Fruit fly (Drosophila melanogaster) whole organism, embryonic: ENCODE results near the gene CG9150.

Experiments
- Blimp-1 ChIP-seq: fragments of 200-800 bp; sonication (Bioruptor generic); optimal IDR thresholded peaks from 3 replicates; lab custom pipeline; 2018; ENCODE audit warnings: missing biosample characterization, missing genetic modification characterization, mild to moderate bottlenecking, moderate library complexity, missing genetic modification reagents
- CG10431 ChIP-seq: fragments of 200-800 bp; sonication (Bioruptor generic); optimal IDR thresholded peaks from 3 replicates; lab custom pipeline; 2018; ENCODE audit warnings: missing biosample characterization, mild to moderate bottlenecking, missing genetic modification characterization
- CG10979 ChIP-seq: fragments of 200-800 bp; sonication (Bioruptor generic); optimal IDR thresholded peaks from 2 replicates; lab custom pipeline; 2018; ENCODE audit warnings: missing biosample characterization, mild to moderate bottlenecking, missing genetic modification characterization, moderate library complexity
- CG11247 ChIP-seq: fragments of 200-800 bp; sonication (Bioruptor generic); IDR thresholded peaks from 2 replicates; pipeline ENCODE4 v1.3.6; 2022; ENCODE audit warnings: missing biosample characterization, missing genetic modification characterization
- CG11695 ChIP-seq: fragments of 200-800 bp; sonication (Bioruptor generic); IDR thresholded peaks from 3 replicates; pipeline ENCODE4 v1.3.6; 2022; ENCODE audit warnings: missing biosample characterization, missing genetic modification characterization
- CG12104 ChIP-seq: fragments of 200-800 bp; sonication (Bioruptor generic); optimal IDR thresholded peaks from 3 replicates; lab custom pipeline; 2016; ENCODE audit warnings: missing biosample characterization, missing genetic modification characterization
- CG12391 ChIP-seq: fragments of 200-800 bp; sonication (Bioruptor generic); optimal IDR thresholded peaks from 3 replicates; lab custom pipeline; 2018; ENCODE audit warnings: missing biosample characterization, mild to moderate bottlenecking, missing genetic modification characterization, moderate library complexity
- CG15479 ChIP-seq: fragments of 200-800 bp; sonication (Bioruptor generic); optimal IDR thresholded peaks from 3 replicates; lab custom pipeline; 2019; ENCODE audit warnings: missing biosample characterization, mild to moderate bottlenecking, missing genetic modification characterization, moderate library complexity
- CG16815 ChIP-seq: fragments of 200-800 bp; sonication (Bioruptor generic); optimal IDR thresholded peaks from 3 replicates; lab custom pipeline; 2017; ENCODE audit warnings: missing biosample characterization, mild to moderate bottlenecking, missing genetic modification characterization
- CG17912 ChIP-seq: fragments of 200-800 bp; sonication (Bioruptor generic); optimal IDR thresholded peaks from 2 replicates; lab custom pipeline; 2018; ENCODE audit warnings: missing biosample characterization, mild to moderate bottlenecking, missing genetic modification characterization
- CG3065 ChIP-seq: fragments of 200-800 bp; sonication (Bioruptor generic); optimal IDR thresholded peaks from 2 replicates; lab custom pipeline; 2016; ENCODE audit warnings: missing biosample characterization, missing genetic modification characterization
- CG31441 ChIP-seq: fragments of 200-800 bp; sonication (Bioruptor generic); IDR thresholded peaks from 2 replicates; pipeline ENCODE4 v1.3.6; 2022; ENCODE audit warnings: missing biosample characterization, missing genetic modification characterization
- CG42726 ChIP-seq: fragments of 200-800 bp; sonication (Bioruptor generic); IDR thresholded peaks from 2 replicates; pipeline ENCODE4 v1.3.6; 2022; ENCODE audit warnings: missing biosample characterization, missing genetic modification characterization; ENCODE audit not compliant: partially characterized antibody
- CG4282 ChIP-seq: fragments of 200-800 bp; sonication (Bioruptor generic); optimal IDR thresholded peaks from 2 replicates; lab custom pipeline; 2016; ENCODE audit warnings: missing biosample characterization, missing genetic modification characterization
- CG4730 ChIP-seq: fragments of 200-800 bp; sonication (Bioruptor generic); IDR thresholded peaks from 2 replicates; pipeline ENCODE4 v1.3.6; 2022; ENCODE audit warnings: missing biosample characterization, missing genetic modification characterization
- CG7839 ChIP-seq: fragments of 200-800 bp; sonication (Bioruptor generic); optimal IDR thresholded peaks from 3 replicates; lab custom pipeline; 2018; ENCODE audit warnings: missing biosample characterization, mild to moderate bottlenecking, missing genetic modification characterization, moderate library complexity
- CG8281 ChIP-seq: fragments of 200-800 bp; sonication (Bioruptor generic); optimal IDR thresholded peaks from 2 replicates; lab custom pipeline; 2018; ENCODE audit warnings: missing biosample characterization, mild to moderate bottlenecking, missing genetic modification characterization, moderate library complexity
- CG8388 ChIP-seq: fragments of 200-800 bp; sonication (Bioruptor generic); optimal IDR thresholded peaks from 2 replicates; lab custom pipeline; 2019; ENCODE audit warnings: missing biosample characterization, mild to moderate bottlenecking, missing genetic modification characterization, moderate library complexity
- CG9437 ChIP-seq: fragments of 200-800 bp; sonication (Bioruptor generic); optimal IDR thresholded peaks from 2 replicates; lab custom pipeline; 2018; ENCODE audit warnings: missing biosample characterization, mild to moderate bottlenecking, missing genetic modification characterization
- CkIIα-i1 ChIP-seq: fragments of 200-800 bp; sonication (Bioruptor generic); IDR thresholded peaks from 2 replicates; pipeline ENCODE4 v1.3.6; 2022; ENCODE audit warnings: missing biosample characterization, missing genetic modification characterization
- Dbx ChIP-seq: fragments of 200-800 bp; sonication (Bioruptor generic); IDR thresholded peaks from 3 replicates; pipeline ENCODE4 v1.3.6; 2022; ENCODE audit warnings: missing biosample characterization, missing genetic modification characterization
- Deaf1 ChIP-seq: fragments of 200-800 bp; optimal IDR thresholded peaks from 3 replicates; lab custom pipeline; 2019; ENCODE audit warnings: missing biosample characterization, mild to moderate bottlenecking, missing genetic modification characterization, moderate library complexity
- Dll ChIP-seq: fragments of 200-800 bp; sonication (Bioruptor generic); IDR thresholded peaks from 4 replicates; pipeline ENCODE4 v1.3.6; 2022; ENCODE audit warnings: missing biosample characterization, missing genetic modification characterization; ENCODE audit not compliant: partially characterized antibody
- Dp ChIP-seq: fragments of 200-800 bp; sonication (Bioruptor generic); optimal IDR thresholded peaks from 2 replicates; lab custom pipeline; 2018; ENCODE audit warnings: missing biosample characterization, mild to moderate bottlenecking, missing genetic modification characterization, moderate library complexity
- Hr3 ChIP-seq: fragments of 200-800 bp; sonication (Bioruptor generic); optimal IDR thresholded peaks from 3 replicates; lab custom pipeline; 2016; ENCODE audit warnings: missing biosample characterization, missing genetic modification characterization
- NC2α ChIP-seq: fragments of 200-800 bp; sonication (Bioruptor generic); optimal IDR thresholded peaks from 2 replicates; lab custom pipeline; 2016; ENCODE audit warnings: missing biosample characterization, missing genetic modification characterization
- Pdp1 ChIP-seq, 2 experiments: fragments of 200-800 bp; sonication (Bioruptor generic); optimal IDR thresholded peaks; 3 replicates each; lab custom pipeline; 2016; ENCODE audit warnings: missing biosample characterization in 2 of 2, missing genetic modification characterization in 2 of 2, mild to moderate bottlenecking in 1 of 2, moderate library complexity in 1 of 2
- Side ChIP-seq: fragments of 200-800 bp; sonication (Bioruptor generic); optimal IDR thresholded peaks from 2 replicates; lab custom pipeline; 2016; ENCODE audit warnings: missing biosample characterization, missing genetic modification characterization
- Sry-δ ChIP-seq: fragments of 200-800 bp; sonication (Bioruptor generic); optimal IDR thresholded peaks from 2 replicates; lab custom pipeline; 2016; ENCODE audit warnings: missing biosample characterization, missing genetic modification characterization
- Xbp1 ChIP-seq: fragments of 200-800 bp; sonication (Bioruptor generic); optimal IDR thresholded peaks from 3 replicates; lab custom pipeline; 2016; ENCODE audit warnings: missing biosample characterization, mild to moderate bottlenecking, missing genetic modification characterization
- ac ChIP-seq: fragments of 200-800 bp; sonication (Bioruptor generic); optimal IDR thresholded peaks from 3 replicates; lab custom pipeline; 2017; ENCODE audit warnings: missing biosample characterization, mild to moderate bottlenecking, missing genetic modification characterization
- al ChIP-seq: fragments of 200-800 bp; sonication (Bioruptor generic); IDR thresholded peaks from 2 replicates; pipeline ENCODE4 v1.3.6; 2022; ENCODE audit warnings: missing biosample characterization, missing genetic modification characterization
- amos ChIP-seq: fragments of 200-800 bp; sonication (Bioruptor generic); IDR thresholded peaks from 2 replicates; pipeline ENCODE4 v1.3.6; 2022; ENCODE audit warnings: missing biosample characterization, missing genetic modification characterization; ENCODE audit not compliant: partially characterized antibody
- ap ChIP-seq: fragments of 200-800 bp; sonication (Bioruptor generic); IDR thresholded peaks from 2 replicates; pipeline ENCODE4 v1.3.6; 2022; ENCODE audit warnings: missing biosample characterization, missing genetic modification characterization
- bcd ChIP-seq: fragments of 200-800 bp; sonication (Bioruptor generic); optimal IDR thresholded peaks from 2 replicates; lab custom pipeline; 2017; ENCODE audit warnings: missing biosample characterization, mild to moderate bottlenecking, missing genetic modification characterization
- bigmax ChIP-seq: fragments of 200-800 bp; sonication (Bioruptor generic); optimal IDR thresholded peaks from 2 replicates; lab custom pipeline; 2018; ENCODE audit warnings: missing biosample characterization, mild to moderate bottlenecking, missing genetic modification characterization
- bsh ChIP-seq, 2 experiments: fragments of 200-800 bp; sonication (Bioruptor generic); optimal IDR thresholded peaks; 2 replicates each; lab custom pipeline; 2017 to 2018; ENCODE audit warnings: mild to moderate bottlenecking in 2 of 2, missing biosample characterization in 2 of 2, missing genetic modification characterization in 2 of 2, moderate library complexity in 1 of 2
- corto ChIP-seq: fragments of 200-800 bp; sonication (Bioruptor generic); optimal IDR thresholded peaks from 2 replicates; lab custom pipeline; 2016; ENCODE audit warnings: missing biosample characterization, mild to moderate bottlenecking, missing genetic modification characterization, moderate library complexity
- fd64A ChIP-seq: fragments of 200-800 bp; sonication (Bioruptor generic); optimal IDR thresholded peaks from 3 replicates; lab custom pipeline; 2018; ENCODE audit warnings: missing biosample characterization, mild to moderate bottlenecking, missing genetic modification characterization
- hb ChIP-seq: fragments of 200-800 bp; sonication (Bioruptor generic); IDR thresholded peaks from 3 replicates; pipeline ENCODE4 v1.3.6; 2022; ENCODE audit warnings: missing biosample characterization, missing genetic modification characterization; ENCODE audit not compliant: partially characterized antibody
- her ChIP-seq: fragments of 200-800 bp; sonication (Bioruptor generic); optimal IDR thresholded peaks from 2 replicates; lab custom pipeline; 2016; ENCODE audit warnings: missing biosample characterization, missing genetic modification characterization
- jing ChIP-seq: fragments of 200-800 bp; sonication (Bioruptor generic); optimal IDR thresholded peaks from 2 replicates; lab custom pipeline; 2018; ENCODE audit warnings: missing biosample characterization, mild to moderate bottlenecking, missing genetic modification characterization
- ken ChIP-seq: fragments of 200-800 bp; sonication (Bioruptor generic); IDR thresholded peaks from 3 replicates; pipeline ENCODE4 v1.3.6; 2022; ENCODE audit warnings: missing biosample characterization, missing genetic modification characterization
- kni ChIP-seq: fragments of 200-800 bp; sonication (Bioruptor generic); optimal IDR thresholded peaks from 3 replicates; lab custom pipeline; 2017; ENCODE audit warnings: mild to moderate bottlenecking, missing biosample characterization, missing genetic modification reagents, missing genetic modification characterization
- lola ChIP-seq, 3 experiments: fragments of >200 bp in 2 of 3; fragments of 200-800 bp in 1 of 3; sonication (Bioruptor generic) in 1 of 3; optimal IDR thresholded peaks; 2 replicates each; lab custom pipeline; 2017 to 2019; ENCODE audit warnings: missing biosample characterization in 3 of 3, missing genetic modification characterization in 3 of 3, mild to moderate bottlenecking in 1 of 3, moderate library complexity in 1 of 3
- luna ChIP-seq: fragments of 200-800 bp; sonication (Bioruptor generic); optimal IDR thresholded peaks from 2 replicates; lab custom pipeline; 2016; ENCODE audit warnings: missing biosample characterization, missing genetic modification characterization
- psq ChIP-seq: fragments of 200-800 bp; sonication (Bioruptor generic); optimal IDR thresholded peaks from 2 replicates; lab custom pipeline; 2017; ENCODE audit warnings: missing biosample characterization, missing genetic modification characterization
- rib ChIP-seq: fragments of 200-800 bp; sonication (Bioruptor generic); IDR thresholded peaks from 2 replicates; pipeline ENCODE4 v1.3.6; 2022; ENCODE audit warnings: missing biosample characterization, missing genetic modification characterization
- sens-2 ChIP-seq: fragments of 200-800 bp; sonication (Bioruptor generic); IDR thresholded peaks from 2 replicates; pipeline ENCODE4 v1.3.6; 2022; ENCODE audit warnings: missing biosample characterization, missing genetic modification characterization
- zen ChIP-seq: fragments of 200-800 bp; sonication (Bioruptor generic); optimal IDR thresholded peaks from 3 replicates; lab custom pipeline; 2018; ENCODE audit warnings: missing biosample characterization, mild to moderate bottlenecking, missing genetic modification characterization, moderate library complexity

Gene CG9150

DNA sequence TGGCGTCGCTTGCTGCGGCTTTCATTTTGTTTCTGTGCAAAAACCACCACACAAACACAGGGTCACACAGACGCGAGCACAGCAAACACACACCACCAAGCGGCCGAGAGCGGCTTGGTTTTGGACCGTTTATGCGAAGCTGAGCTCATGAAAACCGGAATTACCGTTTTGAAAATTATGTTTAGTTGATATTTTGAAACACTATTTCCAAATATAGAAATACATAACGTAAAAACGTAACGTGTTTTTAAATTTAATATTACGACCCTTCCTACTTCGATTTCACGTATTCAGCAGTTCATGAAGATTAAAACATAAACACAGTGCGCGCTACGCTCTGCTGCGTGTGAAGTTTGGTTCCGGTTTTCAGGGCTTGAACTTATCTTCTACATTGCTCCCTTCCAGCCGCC is 17.2 kb downstream of the CG9150 start (continued):
- TF ChIP-seq ap (peak; percentile 89), zen (tag; lab: Kevin White, UChicago) (peak; percentile 88), ken (GFP tag; lab: Robert Waterston, UW) (peak; percentile 93), ac (GFP tag; lab: Kevin White, UChicago) (peak; percentile 79), CG8388 (peak; percentile 97), jing (GFP tag; lab: Kevin White, UChicago) (peak; percentile 85), CG4282 (GFP tag; lab: Kevin White, UChicago) (peak; percentile 85), CG12104 (peak; percentile 96), fd64A (peak; percentile 96), CG12391 (peak; percentile 98), lola (GFP tag; optimal IDR thresholded peaks at IDR 0.05; lab: Kevin White, UChicago) (peak in 1 of 3 experiments; percentile 95), CkIIα-i1 (peak; percentile 36; the same call in 1 of the 2 replicates), Dp (no peak), corto (peak; percentile 92), CG16815 (peak; percentile 72), Dbx (GFP tag; lab: Robert Waterston, UW) (peak; percentile 96), bigmax (GFP tag; lab: Kevin White, UChicago) (peak; percentile 29), CG11695 (GFP tag; lab: Robert Waterston, UW) (peak; percentile 97), kni (GFP tag; lab: Kevin White, UChicago) (peak; percentile 90), Blimp-1 (GFP tag; lab: Kevin White, UChicago) (peak; percentile 96), CG7839 (tag; lab: Kevin White, UChicago) (peak; percentile 96), CG15479 (GFP tag; lab: Kevin White, UChicago) (no peak), rib (GFP tag; lab: Robert Waterston, UW) (peak; percentile 94), her (peak; percentile 95), CG4730 (GFP tag; lab: Robert Waterston, UW) (peak; percentile 69), psq (GFP tag; lab: Kevin White, UChicago) (peak; percentile 72), amos (GFP tag; lab: Robert Waterston, UW) (no peak), CG8281 (tag; lab: Kevin White, UChicago) (peak; percentile 83), CG11247 (GFP tag; lab: Robert Waterston, UW) (peak; percentile 94), NC2α (GFP tag; lab: Kevin White, UChicago) (peak; percentile 81), sens-2 (GFP tag; lab: Robert Waterston, UW) (peak; percentile 95), Hr3 (GFP tag; lab: Kevin White, UChicago) (peak; percentile 80), CG9437 (GFP tag; lab: Kevin White, UChicago) (peak; percentile 90), Xbp1 (GFP tag; lab: Kevin White, UChicago) (peak; percentile 95), CG42726 (no peak), bcd (GFP tag; lab: Kevin White, UChicago) (peak; percentile 94), Sry-δ (peak; percentile 48), Pdp1 (GFP tag; optimal IDR thresholded peaks at IDR 0.05; lab: Kevin White, UChicago) (peak; percentile 92 to 93), CG31441 (GFP tag; lab: Robert Waterston, UW) (peak; percentile 96), luna (GFP tag; lab: Kevin White, UChicago) (peak; percentile 83), al (GFP tag; lab: Robert Waterston, UW) (peak; percentile 69), CG10431 (peak; percentile 92), Deaf1 (tag; lab: Kevin White, UChicago) (peak; percentile 84), hb (no peak), bsh (GFP tag; optimal IDR thresholded peaks at IDR 0.05; lab: Kevin White, UChicago) (peak; percentile 93 to 97), CG3065 (GFP tag; lab: Kevin White, UChicago) (peak; percentile 80), CG10979 (tag; lab: Kevin White, UChicago) (peak; percentile 98), CG17912 (GFP tag; lab: Kevin White, UChicago) (peak; percentile 90), Dll (GFP tag; lab: Robert Waterston, UW) (no peak), Side (GFP tag; lab: Kevin White, UChicago) (peak; percentile 98)
